Worm (Caenorhabditis elegans) whole organism, midembryonic: Measurements from ENCODE around the gene men-1.

ENCODE experiments used
- T22C8.4 ChIP-seq: fragments of 200-800 bp; sonication (Bioruptor generic); IDR thresholded peaks from 2 replicates; pipeline ENCODE4 v1.3.6; 2022; ENCODE audit warnings: missing genetic modification characterization, missing compliant biosample characterization
- cog-1 ChIP-seq: sonication (generic microtip); optimal IDR thresholded peaks from 2 replicates; lab custom pipeline; 2016; ENCODE audit warnings: missing genetic modification characterization, missing compliant biosample characterization
- flt-1 ChIP-seq: fragments of 200-800 bp; sonication (Bioruptor generic); IDR thresholded peaks from 2 replicates; pipeline ENCODE4 v1.3.6; 2022; ENCODE audit warnings: missing genetic modification characterization, missing compliant biosample characterization
- klf-2 ChIP-seq: fragments of 200-800 bp; sonication (Bioruptor generic); conservative IDR thresholded peaks from 2 replicates; pipeline ENCODE4 v1.3.6; 2022; ENCODE audit warnings: missing genetic modification reagents, missing genetic modification characterization, missing compliant biosample characterization
- med-1 ChIP-seq: sonication (generic microtip); optimal IDR thresholded peaks from 2 replicates; lab custom pipeline; 2017; ENCODE audit warnings: missing genetic modification characterization, mild to moderate bottlenecking, missing compliant biosample characterization, antibody characterized with exemption, missing genetic modification reagents; ENCODE audit not compliant: insufficient read depth
- ref-1 ChIP-seq: fragments of 200-800 bp; sonication (Bioruptor generic); conservative IDR thresholded peaks from 2 replicates; pipeline ENCODE4 v1.3.6; 2022; ENCODE audit warnings: missing genetic modification reagents, missing genetic modification characterization, missing compliant biosample characterization
- tab-1 ChIP-seq: fragments of 200-800 bp; sonication (Bioruptor generic); IDR thresholded peaks from 2 replicates; pipeline ENCODE4 v1.3.6; 2022; ENCODE audit warnings: missing genetic modification characterization, missing compliant biosample characterization
- ztf-23 ChIP-seq: fragments of 200-800 bp; sonication (Bioruptor generic); IDR thresholded peaks from 2 replicates; pipeline ENCODE4 v1.3.6; 2022; ENCODE audit warnings: missing genetic modification reagents, missing genetic modification characterization, missing compliant biosample characterization
- ztf-29 ChIP-seq: fragments of 200-800 bp; sonication (Bioruptor generic); IDR thresholded peaks from 2 replicates; pipeline ENCODE4 v1.3.6; 2022; ENCODE audit warnings: missing genetic modification reagents, missing genetic modification characterization, missing compliant biosample characterization

Gene men-1

ce11 chrII:14205335-14205734 is 28.6 kb downstream of the men-1 start, which contains the start of gene ace-3:
Gene ace-3, plus strand, starts transcription at chrII:14205635.
- no peak for TF ChIP-seq ztf-23 (GFP tag; lab: Robert Waterston, UW)
- no peak for TF ChIP-seq med-1
- TF ChIP-seq cog-1 (tag; lab: Kevin White, UChicago) = no peak
- TF ChIP-seq ref-1 (GFP tag; lab: Robert Waterston, UW) = no peak
- TF ChIP-seq ztf-29 (GFP tag; lab: Robert Waterston, UW) = no peak
- no peak for TF ChIP-seq tab-1
- no peak for TF ChIP-seq flt-1 (GFP tag; lab: Robert Waterston, UW)
- TF ChIP-seq T22C8.4 = no peak
- no peak for TF ChIP-seq klf-2

ce11 chrII:14197499-14198096 is 36.3 kb downstream of the men-1 start, which contains the start of gene ace-4:
Gene ace-4, plus strand, starts transcription at chrII:14198046.
- TF ChIP-seq T22C8.4 (no peak), flt-1 (GFP tag; lab: Robert Waterston, UW) (no peak), ztf-29 (GFP tag; lab: Robert Waterston, UW) (no peak), cog-1 (tag; lab: Kevin White, UChicago) (no peak), ztf-23 (GFP tag; lab: Robert Waterston, UW) (no peak), med-1 (no peak), klf-2 (no peak), ref-1 (GFP tag; lab: Robert Waterston, UW) (no peak), tab-1 (no peak)

- TF ChIP-seq ztf-29 (GFP tag; lab: Robert Waterston, UW) = no peak
- no peak for TF ChIP-seq T22C8.4
- no peak for TF ChIP-seq ref-1 (GFP tag; lab: Robert Waterston, UW)
- TF ChIP-seq cog-1 (tag; lab: Kevin White, UChicago) = no peak
Measured at ce11 chrII:14195931-14196330, 38.0 kb downstream of the men-1 start.

ce11 chrII:14187456-14187855 is 46.5 kb downstream of the men-1 start:
- TF ChIP-seq cog-1 (tag; lab: Kevin White, UChicago) = no peak
- no peak for TF ChIP-seq med-1
- TF ChIP-seq T22C8.4 = no peak
- TF ChIP-seq ztf-29 (GFP tag; lab: Robert Waterston, UW) = no peak
- no peak for TF ChIP-seq ztf-23 (GFP tag; lab: Robert Waterston, UW)
- TF ChIP-seq ref-1 (GFP tag; lab: Robert Waterston, UW) = no peak
- no peak for TF ChIP-seq tab-1
- no peak for TF ChIP-seq klf-2
- no peak for TF ChIP-seq flt-1 (GFP tag; lab: Robert Waterston, UW)

- no peak for TF ChIP-seq ref-1 (GFP tag; lab: Robert Waterston, UW)
- TF ChIP-seq cog-1 (tag; lab: Kevin White, UChicago) = no peak
- TF ChIP-seq klf-2 = no peak
- TF ChIP-seq tab-1 = no peak
- no peak for TF ChIP-seq ztf-29 (GFP tag; lab: Robert Waterston, UW)
- no peak for TF ChIP-seq T22C8.4
- TF ChIP-seq ztf-23 (GFP tag; lab: Robert Waterston, UW) = no peak
- TF ChIP-seq med-1 = no peak
- TF ChIP-seq flt-1 (GFP tag; lab: Robert Waterston, UW) = no peak
Measured at ce11 chrII:14186937-14187336, 47.0 kb downstream of the men-1 start.

- TF ChIP-seq ztf-29 (GFP tag; lab: Robert Waterston, UW) = no peak
- TF ChIP-seq ztf-23 (GFP tag; lab: Robert Waterston, UW) = no peak
- TF ChIP-seq ref-1 (GFP tag; lab: Robert Waterston, UW) = no peak
- no peak for TF ChIP-seq med-1
- TF ChIP-seq flt-1 (GFP tag; lab: Robert Waterston, UW) = no peak
- TF ChIP-seq tab-1 = no peak
- TF ChIP-seq klf-2 = no peak
- TF ChIP-seq cog-1 (tag; lab: Kevin White, UChicago) = no peak
- TF ChIP-seq T22C8.4 = no peak
Measured at ce11 chrII:14178233-14178969, 55.5 kb downstream of the men-1 start, which contains the start of gene efhd-1. Gene efhd-1, plus strand, starts transcription at chrII:14178814.

- 0 out of 2 replicates have a peak, but pooled peaks have one; percentile 54 for TF ChIP-seq tab-1
- no peak for TF ChIP-seq ztf-23 (GFP tag; lab: Robert Waterston, UW)
Measured at ce11 chrII:14176642-14177041, 57.3 kb downstream of the men-1 start.
